Fruit fly (Drosophila melanogaster): Measurements from ENCODE around the gene RpL32.

dm6 chr3R:30084137-30084536 is 38.2 kb upstream of the RpL32 start:
- TF ChIP-seq ttk (optimal IDR thresholded peaks at IDR 0.05): no peak
- no peak for TF ChIP-seq Myc (optimal IDR thresholded peaks at IDR 0.05)
- TF ChIP-seq h (optimal IDR thresholded peaks at IDR 0.05): no peak

All from Kc167 (cell line).